Worm (Caenorhabditis elegans) whole organism, L4/young adult: Measurements from ENCODE around the gene cdh-4.

ENCODE experiments used
- W03F9.2 ChIP-seq: fragments of 150-350 bp; optimal IDR thresholded peaks from 2 replicates; lab custom pipeline; 2014; ENCODE audit warnings: missing biosample characterization, missing genetic modification characterization
- dao-5 ChIP-seq: sonication (generic microtip); optimal IDR thresholded peaks from 2 replicates; lab custom pipeline; 2016; ENCODE audit warnings: missing genotype, missing genetic modification characterization, moderate library complexity, missing compliant biosample characterization
- him-1 ChIP-seq: sonication (generic microtip); optimal IDR thresholded peaks from 2 replicates; lab custom pipeline; 2016; ENCODE audit warnings: missing genotype, missing genetic modification reagents, missing genetic modification characterization, missing compliant biosample characterization

DNA sequence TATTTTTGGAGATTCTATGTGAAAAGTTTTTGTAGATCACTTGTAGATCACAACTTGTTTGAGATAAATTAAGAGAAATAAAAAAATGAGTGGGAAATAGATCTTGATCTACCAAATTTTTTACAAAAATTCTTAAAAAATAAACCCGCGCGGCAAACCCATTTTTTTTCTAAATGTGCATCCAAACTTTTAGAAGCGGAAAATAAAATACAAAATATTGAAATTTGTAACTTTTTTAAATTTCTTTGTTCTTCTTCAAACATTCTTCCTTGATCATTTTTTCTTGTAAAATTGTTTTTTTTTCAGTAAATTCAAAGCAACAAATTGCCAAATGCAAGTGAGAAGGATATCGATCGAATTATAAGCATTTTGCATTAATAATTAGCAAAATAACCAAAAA, at the start of gene cdh-4:
- no peak for TF ChIP-seq dao-5 (tag; lab: Kevin White, UChicago)
- TF ChIP-seq W03F9.2 (tag; lab: Kevin White, UChicago) = no peak
- no peak for TF ChIP-seq him-1
